Fruit fly (Drosophila melanogaster) Kc167 (cell line): ENCODE measurements around the gene CG7289.

Source experiments
- Myc ChIP-seq: fragments of >200 bp; optimal IDR thresholded peaks from 2 replicates; lab custom pipeline; 2017; ENCODE audit warnings: missing external identifiers
- Sin3A ChIP-seq: fragments of >200 bp; optimal IDR thresholded peaks from 2 replicates; lab custom pipeline; 2018; ENCODE audit warnings: missing external identifiers
- h ChIP-seq: fragments of >200 bp; optimal IDR thresholded peaks from 3 replicates; lab custom pipeline; 2018; ENCODE audit warnings: missing external identifiers
- insv ChIP-seq: fragments of >200 bp; optimal IDR thresholded peaks from 3 replicates; lab custom pipeline; 2018; ENCODE audit warnings: missing external identifiers
- psq ChIP-seq: fragments of >200 bp; optimal IDR thresholded peaks from 2 replicates; lab custom pipeline; 2017; ENCODE audit warnings: missing external identifiers
- ttk ChIP-seq: sonication (Bioruptor generic); optimal IDR thresholded peaks from 2 replicates; lab custom pipeline; 2017; ENCODE audit warnings: missing external identifiers

CG7289 gene

dm6 chr2L:1981726-1982367 lies at the start of gene CG7289:
Gene CG7289 (plus strand): TSS chr2L:1982217.
- TF ChIP-seq psq (lab: Kevin White, UChicago) (no peak), h (lab: Kevin White, UChicago) (no peak), Myc (lab: Kevin White, UChicago) (no peak), Sin3A (lab: Kevin White, UChicago) (no peak), insv (no peak), ttk (lab: Kevin White, UChicago) (no peak)

dm6 chr2L:1938004-1938403 lies 44.0 kb upstream of the CG7289 start:
- TF ChIP-seq Sin3A (lab: Kevin White, UChicago) (no peak), psq (lab: Kevin White, UChicago) (no peak), Myc (lab: Kevin White, UChicago) (no peak), ttk (lab: Kevin White, UChicago) (no peak), h (lab: Kevin White, UChicago) (no peak), insv (no peak)

- TF ChIP-seq ttk (lab: Kevin White, UChicago) (no peak), Sin3A (lab: Kevin White, UChicago) (no peak), h (lab: Kevin White, UChicago) (no peak), psq (lab: Kevin White, UChicago) (no peak), Myc (lab: Kevin White, UChicago) (no peak), insv (no peak)
Measured at dm6 chr2L:1944473-1945110, 37.4 kb upstream of the CG7289 start.

dm6 chr2L:1945609-1946008 lies 36.4 kb upstream of the CG7289 start, which contains the start of gene CG15357:
Gene CG15357 (minus strand): TSS chr2L:1945709.
- TF ChIP-seq psq (lab: Kevin White, UChicago) (no peak), ttk (lab: Kevin White, UChicago) (no peak), insv (no peak), Myc (lab: Kevin White, UChicago) (no peak), Sin3A (lab: Kevin White, UChicago) (no peak), h (lab: Kevin White, UChicago) (no peak)

dm6 chr2L:1946628-1947027 lies 35.4 kb upstream of the CG7289 start, which contains the start of gene CG33673:
Gene CG33673 (minus strand): TSS chr2L:1946728.
- no peak for TF ChIP-seq Myc (lab: Kevin White, UChicago)
- TF ChIP-seq insv = no peak
- TF ChIP-seq h (lab: Kevin White, UChicago) = no peak
- no peak for TF ChIP-seq psq (lab: Kevin White, UChicago)
- no peak for TF ChIP-seq ttk (lab: Kevin White, UChicago)
- no peak for TF ChIP-seq Sin3A (lab: Kevin White, UChicago)

dm6 chr2L:1947959-1948358 lies 34.1 kb upstream of the CG7289 start:
- TF ChIP-seq insv (no peak), Myc (lab: Kevin White, UChicago) (no peak), psq (lab: Kevin White, UChicago) (no peak), h (lab: Kevin White, UChicago) (no peak), Sin3A (lab: Kevin White, UChicago) (no peak), ttk (lab: Kevin White, UChicago) (no peak)

dm6 chr2L:1954541-1954940 lies 27.5 kb upstream of the CG7289 start:
- TF ChIP-seq psq (lab: Kevin White, UChicago) = no peak
- TF ChIP-seq insv = no peak
- no peak for TF ChIP-seq Sin3A (lab: Kevin White, UChicago)
- TF ChIP-seq Myc (lab: Kevin White, UChicago) = no peak
- no peak for TF ChIP-seq ttk (lab: Kevin White, UChicago)
- TF ChIP-seq h (lab: Kevin White, UChicago) = no peak

- TF ChIP-seq h (lab: Kevin White, UChicago) (no peak), insv (no peak), Myc (lab: Kevin White, UChicago) (no peak), ttk (lab: Kevin White, UChicago) (no peak), Sin3A (lab: Kevin White, UChicago) (no peak), psq (lab: Kevin White, UChicago) (no peak)
Measured at dm6 chr2L:1959420-1959819, 22.6 kb upstream of the CG7289 start.

- TF ChIP-seq insv (no peak), Sin3A (lab: Kevin White, UChicago) (no peak), Myc (lab: Kevin White, UChicago) (no peak), ttk (lab: Kevin White, UChicago) (no peak), psq (lab: Kevin White, UChicago) (no peak), h (lab: Kevin White, UChicago) (no peak)
Measured at dm6 chr2L:1960056-1960455, 22.0 kb upstream of the CG7289 start.

dm6 chr2L:1961932-1962496 lies 20.0 kb upstream of the CG7289 start:
- TF ChIP-seq Myc (lab: Kevin White, UChicago) (no peak), insv (no peak), h (lab: Kevin White, UChicago) (no peak), psq (lab: Kevin White, UChicago) (no peak), Sin3A (lab: Kevin White, UChicago) (no peak), ttk (lab: Kevin White, UChicago) (no peak)

dm6 chr2L:1967301-1967700 lies 14.7 kb upstream of the CG7289 start:
- no peak for TF ChIP-seq ttk (lab: Kevin White, UChicago)
- no peak for TF ChIP-seq Sin3A (lab: Kevin White, UChicago)
- no peak for TF ChIP-seq h (lab: Kevin White, UChicago)
- no peak for TF ChIP-seq psq (lab: Kevin White, UChicago)
- TF ChIP-seq insv = no peak
- no peak for TF ChIP-seq Myc (lab: Kevin White, UChicago)
